Worm (Caenorhabditis elegans) whole organism, L1 larva: ENCODE data around the gene T21E8.4.

Source experiments
- C34B4.2 ChIP-seq: sonication (generic microtip); optimal IDR thresholded peaks from 2 replicates; lab custom pipeline; 2017; ENCODE audit warnings: mild to moderate bottlenecking, missing genetic modification characterization, missing compliant biosample characterization
- F16B12.6 ChIP-seq: fragments of 150-350 bp; optimal IDR thresholded peaks from 2 replicates; lab custom pipeline; 2014; ENCODE audit warnings: missing biosample characterization, missing genetic modification characterization
- blmp-1 ChIP-seq: fragments of 150-350 bp; optimal IDR thresholded peaks from 2 replicates; lab custom pipeline; 2014; ENCODE audit warnings: missing biosample characterization, missing genetic modification characterization
- ceh-8 ChIP-seq: fragments of 200-800 bp; sonication (Bioruptor generic); optimal IDR thresholded peaks from 2 replicates; lab custom pipeline; 2018; ENCODE audit warnings: mild to moderate bottlenecking, missing genetic modification characterization, moderate library complexity, missing compliant biosample characterization
- ceh-82 ChIP-seq, 3 experiments: fragments of 150-350 bp in 1 of 3; sonication (generic microtip) in 2 of 3; optimal IDR thresholded peaks; 2 replicates each; lab custom pipeline; 2014 to 2017; ENCODE audit warnings: missing biosample characterization in 3 of 3, missing genetic modification characterization in 3 of 3
- ceh-88 ChIP-seq: fragments of 200-800 bp; sonication (Bioruptor generic); IDR thresholded peaks from 2 replicates; pipeline ENCODE4 v1.3.6; 2022; ENCODE audit warnings: missing genetic modification characterization, missing compliant biosample characterization
- dsc-1 ChIP-seq: sonication (generic microtip); optimal IDR thresholded peaks from 2 replicates; lab custom pipeline; 2016; ENCODE audit warnings: mild to moderate bottlenecking, missing genetic modification characterization, missing compliant biosample characterization
- efl-1 ChIP-seq, 4 experiments: fragments of 150-350 bp; optimal IDR thresholded peaks in 3 of 4; peaks in 1 of 4; 1 replicate in 1 of 4; 2 replicates in 3 of 4; lab custom pipeline; 2014; ENCODE audit warnings: missing biosample characterization in 2 of 4, missing genetic modification characterization in 2 of 4, missing genetic modification reagents in 2 of 4
- efl-3 ChIP-seq: fragments of 200-800 bp; sonication (Bioruptor generic); optimal IDR thresholded peaks from 2 replicates; lab custom pipeline; 2018; ENCODE audit warnings: mild to moderate bottlenecking, missing genetic modification characterization, missing compliant biosample characterization
- egl-13 ChIP-seq: sonication (generic microtip); optimal IDR thresholded peaks from 2 replicates; lab custom pipeline; 2016; ENCODE audit warnings: missing genotype, missing genetic modification reagents, missing genetic modification characterization, missing compliant biosample characterization
- egl-27 ChIP-seq, 2 experiments: fragments of 150-350 bp in 1 of 2; sonication (generic microtip); optimal IDR thresholded peaks; 3 replicates each; lab custom pipeline; 2017 to 2018; ENCODE audit warnings: missing biosample characterization in 2 of 2, missing genetic modification characterization in 2 of 2, missing genetic modification reagents in 2 of 2
- ets-5 ChIP-seq: fragments of 200-800 bp; sonication (Bioruptor generic); IDR thresholded peaks from 2 replicates; pipeline ENCODE4 v1.3.6; 2022; ENCODE audit warnings: missing genetic modification characterization, missing compliant biosample characterization
- fkh-10 ChIP-seq: sonication (generic microtip); optimal IDR thresholded peaks from 2 replicates; lab custom pipeline; 2017; ENCODE audit warnings: missing biosample characterization, missing genetic modification reagents, missing genetic modification characterization
- fkh-4 ChIP-seq: sonication (generic microtip); optimal IDR thresholded peaks from 2 replicates; lab custom pipeline; 2016; ENCODE audit warnings: missing compliant biosample characterization, missing genetic modification characterization, borderline replicate concordance
- irx-1 ChIP-seq: sonication (generic microtip); optimal IDR thresholded peaks from 2 replicates; lab custom pipeline; 2016; ENCODE audit warnings: missing genetic modification characterization, missing compliant biosample characterization
- lin-13 ChIP-seq: fragments of 150-350 bp; optimal IDR thresholded peaks from 2 replicates; lab custom pipeline; 2014; ENCODE audit warnings: missing biosample characterization, missing genetic modification reagents, missing genetic modification characterization
- lin-14 ChIP-seq: fragments of 200-800 bp; sonication (Bioruptor generic); optimal IDR thresholded peaks from 2 replicates; lab custom pipeline; 2018; ENCODE audit warnings: mild to moderate bottlenecking, missing genetic modification characterization, moderate library complexity, missing compliant biosample characterization
- lin-35 ChIP-seq, 2 experiments: fragments of 150-350 bp; optimal IDR thresholded peaks; 2 replicates each; lab custom pipeline; 2014; ENCODE audit warnings: missing biosample characterization in 2 of 2, missing genetic modification characterization in 2 of 2, missing genetic modification reagents in 2 of 2
- lin-39 ChIP-seq: fragments of 150-350 bp; optimal IDR thresholded peaks from 2 replicates; lab custom pipeline; 2014; ENCODE audit warnings: missing biosample characterization, missing genetic modification reagents, missing genetic modification characterization
- lir-3 ChIP-seq: sonication (generic microtip); optimal IDR thresholded peaks from 2 replicates; lab custom pipeline; 2016; ENCODE audit warnings: mild to moderate bottlenecking, missing genetic modification characterization, moderate library complexity, missing compliant biosample characterization; ENCODE audit not compliant: poor library complexity
- lsy-2 ChIP-seq, 2 experiments: fragments of 150-350 bp; optimal IDR thresholded peaks; 2 replicates each; lab custom pipeline; 2014; ENCODE audit warnings: missing biosample characterization in 2 of 2, missing genetic modification characterization in 2 of 2
- nhr-19 ChIP-seq: fragments of 200-800 bp; sonication (Bioruptor generic); conservative IDR thresholded peaks from 2 replicates; pipeline ENCODE4 v1.3.6; 2022; ENCODE audit warnings: missing genetic modification characterization, missing compliant biosample characterization
- nhr-20 ChIP-seq: sonication (generic microtip); optimal IDR thresholded peaks from 2 replicates; lab custom pipeline; 2016; ENCODE audit warnings: mild to moderate bottlenecking, missing genetic modification characterization, missing compliant biosample characterization
- nhr-71 ChIP-seq: sonication (generic microtip); optimal IDR thresholded peaks from 2 replicates; lab custom pipeline; 2016; ENCODE audit warnings: mild to moderate bottlenecking, missing genetic modification characterization, moderate library complexity, missing compliant biosample characterization
- nhr-77 ChIP-seq: fragments of 150-350 bp; optimal IDR thresholded peaks from 2 replicates; lab custom pipeline; 2014; ENCODE audit warnings: missing biosample characterization, missing genetic modification characterization
- nhr-85 ChIP-seq: sonication (generic microtip); peaks from one replicate; lab custom pipeline; 2016; ENCODE audit warnings: missing genetic modification characterization, inconsistent platforms, missing compliant biosample characterization
- rnt-1 ChIP-seq: sonication (generic microtip); optimal IDR thresholded peaks from 2 replicates; lab custom pipeline; 2016; ENCODE audit warnings: mild to moderate bottlenecking, missing genetic modification characterization, moderate library complexity, missing compliant biosample characterization
- skn-1 ChIP-seq: fragments of 150-350 bp; optimal IDR thresholded peaks from 2 replicates; lab custom pipeline; 2014; ENCODE audit warnings: missing biosample characterization, missing genetic modification characterization
- sox-4 ChIP-seq: sonication (generic microtip); optimal IDR thresholded peaks from 2 replicates; lab custom pipeline; 2016; ENCODE audit warnings: missing genetic modification characterization, missing compliant biosample characterization
- tbx-2 ChIP-seq: sonication (generic microtip); optimal IDR thresholded peaks from 2 replicates; lab custom pipeline; 2016; ENCODE audit warnings: missing genetic modification characterization, missing compliant biosample characterization
- unc-130 ChIP-seq: fragments of 150-350 bp; optimal IDR thresholded peaks from 2 replicates; lab custom pipeline; 2017; ENCODE audit warnings: missing biosample characterization, missing genetic modification characterization, inconsistent platforms
- ztf-4 ChIP-seq: fragments of 150-350 bp; optimal IDR thresholded peaks from 2 replicates; lab custom pipeline; 2014; ENCODE audit warnings: missing biosample characterization, missing genetic modification characterization

The T21E8.4 gene

ce11 chrX:10846898-10847297, 33.7 kb upstream of the T21E8.4 start:
- peak; percentile 54 for TF ChIP-seq nhr-20
- no peak for TF ChIP-seq C34B4.2 (tag; lab: Kevin White, UChicago)
- TF ChIP-seq lin-35 (GFP tag; optimal IDR thresholded peaks at IDR 0.05; lab: Kevin White, UChicago): peak in 1 of 2 experiments; percentile 34
- TF ChIP-seq nhr-71 (tag; lab: Kevin White, UChicago): peak; percentile 12
- no peak for TF ChIP-seq fkh-4
- TF ChIP-seq nhr-85 (tag; lab: Kevin White, UChicago): peak; percentile 70
- peak; percentile 8 for TF ChIP-seq lin-14 (GFP tag; lab: Kevin White, UChicago)
- no peak for TF ChIP-seq lin-13 (GFP tag; lab: Kevin White, UChicago)

- TF ChIP-seq ceh-82 (tag; optimal IDR thresholded peaks at IDR 0.05; lab: Kevin White, UChicago): no peak
- no peak for TF ChIP-seq fkh-4
- no peak for TF ChIP-seq egl-13 (tag; lab: Kevin White, UChicago)
- no peak for TF ChIP-seq dsc-1 (tag; lab: Kevin White, UChicago)
- no peak for TF ChIP-seq egl-27 (tag; optimal IDR thresholded peaks at IDR 0.05; lab: Kevin White, UChicago)
- TF ChIP-seq lin-35 (GFP tag; optimal IDR thresholded peaks at IDR 0.05; lab: Kevin White, UChicago): no peak
Observed at ce11 chrX:10851202-10851601, 29.4 kb upstream of the T21E8.4 start.

- TF ChIP-seq sox-4 (tag; lab: Kevin White, UChicago) (no peak), fkh-10 (GFP tag; lab: Kevin White, UChicago) (no peak)
- TF ChIP-seq, all 84 proteins: peak for 0
Observed at ce11 chrX:10851735-10852134, 28.9 kb upstream of the T21E8.4 start.

ce11 chrX:10853271-10853670, 27.3 kb upstream of the T21E8.4 start:
- TF ChIP-seq lin-14 (GFP tag; lab: Kevin White, UChicago) (peak; percentile 81), unc-130 (tag; lab: Kevin White, UChicago) (peak; percentile 59), lin-39 (tag; lab: Kevin White, UChicago) (no peak), nhr-71 (tag; lab: Kevin White, UChicago) (peak; percentile 78), blmp-1 (tag; lab: Kevin White, UChicago) (no peak), nhr-20 (peak; percentile 31), efl-3 (no peak), efl-1 (optimal IDR thresholded peaks at IDR 0.05; lab: Kevin White, UChicago) (no peak), efl-1 (GFP tag; optimal IDR thresholded peaks at IDR 0.05 in 1 of 2; lab: Kevin White, UChicago) (peak in 1 of 2 experiments; percentile 13), lsy-2 (tag; optimal IDR thresholded peaks at IDR 0.05; lab: Kevin White, UChicago) (peak in 1 of 2 experiments; percentile 44), nhr-19 (GFP tag; lab: Robert Waterston, UW) (peak; percentile 41), skn-1 (no peak), rnt-1 (peak; percentile 80), ets-5 (GFP tag; lab: Robert Waterston, UW) (no peak), tbx-2 (peak; percentile 21), lin-13 (GFP tag; lab: Kevin White, UChicago) (peak; percentile 2), sox-4 (tag; lab: Kevin White, UChicago) (no peak), nhr-77 (tag; lab: Kevin White, UChicago) (no peak)

- TF ChIP-seq ztf-4 (tag; lab: Kevin White, UChicago) (no peak), lir-3 (tag; lab: Kevin White, UChicago) (no peak), ceh-8 (GFP tag; lab: Kevin White, UChicago) (no peak), ceh-88 (GFP tag; lab: Robert Waterston, UW) (no peak), blmp-1 (tag; lab: Kevin White, UChicago) (no peak), lin-39 (tag; lab: Kevin White, UChicago) (no peak), F16B12.6 (tag; lab: Kevin White, UChicago) (no peak), irx-1 (tag; lab: Kevin White, UChicago) (no peak), fkh-10 (GFP tag; lab: Kevin White, UChicago) (no peak)
- TF ChIP-seq, all 84 proteins: peak for 0
Observed at ce11 chrX:10859211-10859610, 21.4 kb upstream of the T21E8.4 start, which contains the start of gene pgp-5. Gene pgp-5, minus strand, starts transcription at chrX:10859297.
